Fruit fly (Drosophila melanogaster): ENCODE data around the gene CG4367.

The CG4367 gene

DNA sequence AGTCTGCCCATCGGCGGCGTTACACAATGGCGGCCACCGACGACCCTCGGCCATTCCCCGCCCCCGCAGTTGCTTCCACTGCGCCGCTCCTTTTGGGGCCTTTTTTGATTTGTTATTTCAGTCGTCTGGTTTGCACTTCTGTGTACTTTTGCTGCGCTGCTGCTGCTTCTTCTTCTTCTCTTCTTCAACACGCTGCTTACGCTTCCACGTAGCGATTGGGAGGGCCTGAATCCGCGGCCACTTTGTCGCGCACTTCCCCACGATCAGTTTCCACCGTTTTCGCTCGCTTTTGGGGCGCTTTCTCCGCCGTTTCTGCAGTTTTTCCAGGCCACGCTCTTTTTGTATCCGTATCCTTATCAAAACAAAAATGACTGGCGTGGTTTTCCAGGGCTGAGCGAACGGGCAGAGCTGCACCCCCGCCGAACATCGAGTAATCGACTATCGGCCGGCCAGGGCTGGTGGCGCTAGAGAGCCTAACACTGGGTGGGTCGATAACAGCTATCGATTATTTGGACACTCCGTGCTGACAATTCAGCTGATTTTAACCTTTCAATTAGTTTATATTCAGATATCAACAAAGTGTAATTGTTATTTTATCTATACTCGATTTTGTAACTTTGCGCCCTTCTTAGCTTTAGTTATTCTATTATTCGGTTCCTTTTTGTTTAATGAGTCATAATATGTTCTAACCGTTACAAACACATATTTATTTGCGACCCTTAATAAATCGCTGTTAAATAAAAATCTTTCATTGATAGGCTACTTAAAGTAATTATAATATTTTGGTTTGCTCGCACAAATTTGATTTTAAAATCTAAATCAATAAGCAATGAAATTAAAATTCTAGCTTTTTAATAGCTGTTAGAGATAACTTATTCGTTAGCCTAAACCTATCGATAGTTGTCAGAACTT is 23.1 kb upstream of the CG4367 start, which contains the start of the genes CG4360 and Sirt2 (continued):
- TF ChIP-seq HmgZ (tag; optimal IDR thresholded peaks at IDR 0.05) (peak; percentile 62), cwo (GFP tag; optimal IDR thresholded peaks at IDR 0.05) (no peak), CG7839 (tag; optimal IDR thresholded peaks at IDR 0.05) (peak; percentile 34), CG9727 (GFP tag; optimal IDR thresholded peaks at IDR 0.05) (peak; percentile 42), CG4854 (GFP tag; optimal IDR thresholded peaks at IDR 0.05) (peak; percentile 14), cas (GFP tag; IDR thresholded peaks at IDR 0.05) (peak; percentile 56), bsh (GFP tag; optimal IDR thresholded peaks at IDR 0.05) (no peak), CG8290 (GFP tag; optimal IDR thresholded peaks at IDR 0.05) (no peak), CG8290 (tag; optimal IDR thresholded peaks at IDR 0.05) (no peak), MESR4 (GFP tag; optimal IDR thresholded peaks at IDR 0.05) (peak; percentile 98), bcd (GFP tag; optimal IDR thresholded peaks at IDR 0.05) (peak; percentile 43), Bteb2 (GFP tag; optimal IDR thresholded peaks at IDR 0.05) (no peak), yki (optimal IDR thresholded peaks at IDR 0.05) (no peak), sqz (GFP tag; optimal IDR thresholded peaks at IDR 0.05) (no peak), CG3995 (GFP tag; optimal IDR thresholded peaks at IDR 0.05) (peak; percentile 5), Optix (GFP tag; IDR thresholded peaks at IDR 0.05) (0 out of 3 replicates have a peak, but pooled peaks have one; percentile 39), pros (GFP tag; optimal IDR thresholded peaks at IDR 0.05) (no peak), Poxn (GFP tag; IDR thresholded peaks at IDR 0.05) (no peak), CG4404 (GFP tag; IDR thresholded peaks at IDR 0.05) (peak; percentile 22; the same call in 1 of the 2 replicates), CG15011 (GFP tag; optimal IDR thresholded peaks at IDR 0.05) (no peak), dimm (GFP tag; IDR thresholded peaks at IDR 0.05) (no peak), Lim3 (GFP tag; IDR thresholded peaks at IDR 0.05) (no peak), insv (GFP tag; optimal IDR thresholded peaks at IDR 0.05) (no peak), psq (GFP tag; optimal IDR thresholded peaks at IDR 0.05) (no peak), HLH54F (GFP tag; optimal IDR thresholded peaks at IDR 0.05) (peak; percentile 56), CG1792 (GFP tag; optimal IDR thresholded peaks at IDR 0.05) (peak; percentile 7), Elba2 (GFP tag; optimal IDR thresholded peaks at IDR 0.05) (peak; percentile 50), tup (GFP tag; optimal IDR thresholded peaks at IDR 0.05) (no peak), D19B (GFP tag; optimal IDR thresholded peaks at IDR 0.05) (no peak), CG11456 (GFP tag; IDR thresholded peaks at IDR 0.05) (peak; percentile 78; the same call in 2 of the 3 replicates), CG11723 (GFP tag; optimal IDR thresholded peaks at IDR 0.05) (no peak), CG11696 (GFP tag; IDR thresholded peaks at IDR 0.05) (0 out of 2 replicates have a peak, but pooled peaks have one; percentile 31), Gug (GFP tag; IDR thresholded peaks at IDR 0.05) (peak; percentile 66; the same call in 3 of the 4 replicates), CG10274 (GFP tag; optimal IDR thresholded peaks at IDR 0.05) (no peak), tin (GFP tag; optimal IDR thresholded peaks at IDR 0.05) (peak; percentile 26), Sin3A (optimal IDR thresholded peaks at IDR 0.05) (peak; percentile 55), repo (GFP tag; optimal IDR thresholded peaks at IDR 0.05) (peak; percentile 40), CG18011 (GFP tag; optimal IDR thresholded peaks at IDR 0.05) (no peak), gcm (GFP tag; optimal IDR thresholded peaks at IDR 0.05) (peak; percentile 15), Rx (GFP tag; IDR thresholded peaks at IDR 0.05) (no peak), nerfin-1 (tag; optimal IDR thresholded peaks at IDR 0.05) (peak; percentile 17), sd (tag; optimal IDR thresholded peaks at IDR 0.05) (no peak), gem (tag; optimal IDR thresholded peaks at IDR 0.05) (no peak), B-H1 (GFP tag; IDR thresholded peaks at IDR 0.05) (no peak), CG12104 (GFP tag; optimal IDR thresholded peaks at IDR 0.05) (peak; percentile 20), CG2202 (tag; optimal IDR thresholded peaks at IDR 0.05) (no peak), CG13296 (GFP tag; optimal IDR thresholded peaks at IDR 0.05) (no peak), Mad (GFP tag; optimal IDR thresholded peaks at IDR 0.05) (peak; percentile 28), C15 (GFP tag; IDR thresholded peaks at IDR 0.05) (no peak), CG13424 (tag; optimal IDR thresholded peaks at IDR 0.05) (peak; percentile 19)
